Fruit fly (Drosophila melanogaster) Kc167 (cell line): ENCODE results near the gene CG33339.

Experiments used
- Sin3A ChIP-seq: fragments of >200 bp; optimal IDR thresholded peaks from 2 replicates; lab custom pipeline; 2018; ENCODE audit warnings: missing external identifiers
- h ChIP-seq: fragments of >200 bp; optimal IDR thresholded peaks from 3 replicates; lab custom pipeline; 2018; ENCODE audit warnings: missing external identifiers
- psq ChIP-seq: fragments of >200 bp; optimal IDR thresholded peaks from 2 replicates; lab custom pipeline; 2017; ENCODE audit warnings: missing external identifiers
- ttk ChIP-seq: sonication (Bioruptor generic); optimal IDR thresholded peaks from 2 replicates; lab custom pipeline; 2017; ENCODE audit warnings: missing external identifiers

dm6 chr3R:24384952-24385351, 23.3 kb downstream of the CG33339 start, which contains the start of gene CG17780:
- TF ChIP-seq psq (no peak), ttk (no peak), h (no peak), Sin3A (lab: Kevin White, UChicago) (no peak)
